Fruit fly (Drosophila melanogaster): ENCODE results near the gene Mbs.

Gene Mbs

dm6 chr3L:16128481-16128972 is 76.8 kb downstream of the Mbs start, which contains the start of gene Pgm1 (continued):
- TF ChIP-seq vri (GFP tag; optimal IDR thresholded peaks at IDR 0.05) (peak; percentile 93), CG9139 (GFP tag; optimal IDR thresholded peaks at IDR 0.05) (no peak), CG15336 (GFP tag; IDR thresholded peaks at IDR 0.05) (peak; percentile 80), CG11762 (GFP tag; optimal IDR thresholded peaks at IDR 0.05; ENCODE audit: insufficient read depth) (peak; percentile 89), CG8632 (GFP tag; optimal IDR thresholded peaks at IDR 0.05) (peak; percentile 89), ss (GFP tag; optimal IDR thresholded peaks at IDR 0.05) (no peak), esn (GFP tag; optimal IDR thresholded peaks at IDR 0.05) (peak; percentile 96), CG4318 (GFP tag; optimal IDR thresholded peaks at IDR 0.05) (no peak), Met (GFP tag; optimal IDR thresholded peaks at IDR 0.05) (peak; percentile 94), CG3032 (tag; optimal IDR thresholded peaks at IDR 0.05) (peak; percentile 79), eg (GFP tag; IDR thresholded peaks at IDR 0.05) (peak; percentile 85), Eip75B (GFP tag; optimal IDR thresholded peaks at IDR 0.05) (peak; percentile 93), achi (GFP tag; optimal IDR thresholded peaks at IDR 0.05) (peak; percentile 89), fkh (GFP tag; optimal IDR thresholded peaks at IDR 0.05) (peak; percentile 80), Eip78C (GFP tag) (peak; percentile 97), Sox15 (GFP tag; optimal IDR thresholded peaks at IDR 0.05) (peak; percentile 89), CG10669 (GFP tag; optimal IDR thresholded peaks at IDR 0.05) (peak; percentile 87), CG6854 (GFP tag; optimal IDR thresholded peaks at IDR 0.05) (peak; percentile 87), pdm3 (GFP tag; optimal IDR thresholded peaks at IDR 0.05) (peak; percentile 95), CG11902 (GFP tag; optimal IDR thresholded peaks at IDR 0.05) (peak; percentile 85), Gug (GFP tag; IDR thresholded peaks at IDR 0.05) (no peak; the same call in none of the 2 replicates), cyc (GFP tag; optimal IDR thresholded peaks at IDR 0.05) (peak; percentile 94), topi (GFP tag; optimal IDR thresholded peaks at IDR 0.05) (peak; percentile 95), CG8119 (GFP tag; IDR thresholded peaks at IDR 0.05) (no peak; the same call in 1 of the 3 replicates), CG10631 (GFP tag; optimal IDR thresholded peaks at IDR 0.05) (peak; percentile 78), CG3919 (GFP tag; optimal IDR thresholded peaks at IDR 0.05) (peak; percentile 95), CG7368 (GFP tag; optimal IDR thresholded peaks at IDR 0.05) (peak; percentile 96), OdsH (GFP tag; optimal IDR thresholded peaks at IDR 0.05) (peak; percentile 93), CG32006 (GFP tag; optimal IDR thresholded peaks at IDR 0.05) (no peak), Hr38 (GFP tag; optimal IDR thresholded peaks at IDR 0.05) (peak; percentile 44), Ets21C (GFP tag; optimal IDR thresholded peaks at IDR 0.05) (peak; percentile 89), Hr39 (GFP tag; optimal IDR thresholded peaks at IDR 0.05) (peak; percentile 94), spab (GFP tag; optimal IDR thresholded peaks at IDR 0.05) (no peak)

DNA sequence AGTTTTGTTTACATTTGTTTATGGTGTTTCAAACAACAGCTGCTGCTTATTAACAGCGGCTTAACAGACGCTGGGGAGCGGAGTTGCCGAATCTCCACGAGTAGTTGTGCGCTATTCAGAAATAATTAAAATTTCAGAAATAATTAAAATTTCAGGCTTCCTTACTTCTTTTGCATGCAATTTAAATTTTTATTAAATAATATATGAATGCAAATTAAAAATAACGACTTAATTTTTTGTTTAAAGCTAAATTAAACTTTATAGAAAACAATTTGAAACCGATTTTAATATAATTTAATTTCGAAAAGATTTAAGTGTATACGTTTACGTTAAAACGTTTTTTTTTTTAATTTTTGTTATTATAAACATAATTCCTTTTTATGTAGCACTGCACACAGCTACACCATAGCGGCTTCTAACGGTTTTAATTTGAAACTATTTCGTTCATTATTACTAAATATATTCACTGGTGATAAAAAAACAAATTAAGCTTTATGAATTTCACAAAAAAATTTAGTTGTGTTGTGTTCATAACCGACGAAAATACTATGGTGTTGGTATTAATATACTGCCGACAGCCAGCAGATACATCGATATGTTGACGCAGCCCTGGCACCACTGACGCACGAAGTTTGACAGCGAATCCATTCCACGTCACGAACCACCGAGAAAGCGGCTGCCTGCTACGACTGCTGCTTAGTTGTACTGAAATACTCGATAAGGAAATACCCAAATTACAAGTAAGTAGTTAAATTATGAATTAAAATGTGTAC is 77.4 kb downstream of the Mbs start, which contains the start of gene SsRbeta:
SsRbeta (plus strand) TSS at position 645 of the 773 bp plus-strand sequence.
- TF ChIP-seq Eip78C (GFP tag) (peak; percentile 75), Gug (GFP tag; IDR thresholded peaks at IDR 0.05) (peak; percentile 33), OdsH (GFP tag; optimal IDR thresholded peaks at IDR 0.05) (peak; percentile 43), Sox102F (GFP tag; optimal IDR thresholded peaks at IDR 0.05) (no peak), acj6 (GFP tag; optimal IDR thresholded peaks at IDR 0.05) (peak; percentile 38), Met (GFP tag; optimal IDR thresholded peaks at IDR 0.05) (peak; percentile 26), fkh (GFP tag; optimal IDR thresholded peaks at IDR 0.05) (peak; percentile 51), vri (GFP tag; optimal IDR thresholded peaks at IDR 0.05) (no peak), eg (GFP tag; IDR thresholded peaks at IDR 0.05) (peak; percentile 63), net (GFP tag; optimal IDR thresholded peaks at IDR 0.05) (no peak), CG8632 (GFP tag; optimal IDR thresholded peaks at IDR 0.05) (no peak), CG10631 (GFP tag; optimal IDR thresholded peaks at IDR 0.05) (peak; percentile 18), achi (GFP tag; optimal IDR thresholded peaks at IDR 0.05) (peak; percentile 100), topi (GFP tag; optimal IDR thresholded peaks at IDR 0.05) (no peak), CG10669 (GFP tag; optimal IDR thresholded peaks at IDR 0.05) (no peak), CG15336 (GFP tag; IDR thresholded peaks at IDR 0.05) (peak; percentile 41), salr (GFP tag; optimal IDR thresholded peaks at IDR 0.05) (no peak), esn (GFP tag; optimal IDR thresholded peaks at IDR 0.05) (peak; percentile 19), CG8119 (GFP tag; IDR thresholded peaks at IDR 0.05) (peak; percentile 19), Hr38 (GFP tag; optimal IDR thresholded peaks at IDR 0.05) (no peak), CG3032 (tag; optimal IDR thresholded peaks at IDR 0.05) (peak; percentile 13), CG6163 (GFP tag; IDR thresholded peaks at IDR 0.05) (peak; percentile 20), Eip93F (GFP tag; optimal IDR thresholded peaks at IDR 0.05) (peak; percentile 78)

All from whole organism, prepupa.